Fruit fly (Drosophila melanogaster) whole organism, embryonic: ENCODE measurements around the gene Atu.

Source experiments
- CG17328 ChIP-seq: fragments of 200-800 bp; sonication (Bioruptor generic); IDR thresholded peaks from 2 replicates; pipeline ENCODE4 v1.3.6; 2022; ENCODE audit warnings: missing biosample characterization, missing genetic modification characterization
- CG32532 ChIP-seq: fragments of 200-800 bp; sonication (Bioruptor generic); IDR thresholded peaks from 2 replicates; pipeline ENCODE4 v1.3.6; 2022; ENCODE audit warnings: missing biosample characterization, missing genetic modification characterization
- Dip3 ChIP-seq: fragments of 200-800 bp; sonication (Bioruptor generic); optimal IDR thresholded peaks from 3 replicates; lab custom pipeline; 2016; ENCODE audit warnings: missing biosample characterization, missing genetic modification characterization
- Sry-δ ChIP-seq: fragments of 200-800 bp; sonication (Bioruptor generic); optimal IDR thresholded peaks from 2 replicates; lab custom pipeline; 2016; ENCODE audit warnings: missing biosample characterization, missing genetic modification characterization
- ac ChIP-seq: fragments of 200-800 bp; sonication (Bioruptor generic); optimal IDR thresholded peaks from 3 replicates; lab custom pipeline; 2017; ENCODE audit warnings: missing biosample characterization, mild to moderate bottlenecking, missing genetic modification characterization
- dpn ChIP-seq, 2 experiments: fragments of 200-800 bp; sonication (Bioruptor generic); optimal IDR thresholded peaks; 3 replicates each; lab custom pipeline; 2016; ENCODE audit warnings: missing biosample characterization in 2 of 2, missing genetic modification characterization in 2 of 2
- gsb ChIP-seq: fragments of 200-800 bp; sonication (Bioruptor generic); IDR thresholded peaks from 2 replicates; pipeline ENCODE4 v1.3.6; 2022; ENCODE audit warnings: missing biosample characterization, missing genetic modification characterization
- tio ChIP-seq: fragments of 200-800 bp; sonication (Bioruptor generic); optimal IDR thresholded peaks from 2 replicates; lab custom pipeline; 2017; ENCODE audit warnings: missing biosample characterization, missing genetic modification characterization, inconsistent platforms

DNA sequence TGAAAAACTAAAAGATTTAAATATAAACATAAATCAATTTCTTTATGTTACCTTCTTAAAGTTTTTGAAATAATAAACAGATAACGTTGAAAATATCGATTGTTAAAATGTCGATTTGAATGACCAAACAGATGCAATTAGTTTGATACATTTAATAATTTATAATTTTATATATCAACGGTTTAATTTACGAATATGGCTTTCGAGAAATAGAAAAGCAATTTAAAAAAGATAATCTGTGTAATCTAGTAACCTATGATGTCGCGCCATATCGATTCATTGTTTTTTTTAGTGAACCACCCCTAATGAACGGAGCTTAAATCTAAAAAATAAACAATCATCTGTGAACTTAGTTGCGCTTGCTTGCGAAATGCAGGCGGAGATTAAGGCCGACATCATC lies 24.6 kb upstream of the Atu start, which contains the start of gene PolZ2:
- no peak for TF ChIP-seq dpn (GFP tag; optimal IDR thresholded peaks at IDR 0.05; lab: Kevin White, UChicago)
- no peak for TF ChIP-seq Dip3 (GFP tag; lab: Kevin White, UChicago)
- no peak for TF ChIP-seq tio (GFP tag; lab: Kevin White, UChicago)
- TF ChIP-seq Sry-δ (GFP tag; lab: Kevin White, UChicago): no peak
- TF ChIP-seq CG32532: no peak
- no peak for TF ChIP-seq gsb (GFP tag; lab: Robert Waterston, UW)
- TF ChIP-seq CG17328 (GFP tag; lab: Robert Waterston, UW): no peak
- no peak for TF ChIP-seq ac (GFP tag; lab: Kevin White, UChicago)
